In the genomic region with DNA sequence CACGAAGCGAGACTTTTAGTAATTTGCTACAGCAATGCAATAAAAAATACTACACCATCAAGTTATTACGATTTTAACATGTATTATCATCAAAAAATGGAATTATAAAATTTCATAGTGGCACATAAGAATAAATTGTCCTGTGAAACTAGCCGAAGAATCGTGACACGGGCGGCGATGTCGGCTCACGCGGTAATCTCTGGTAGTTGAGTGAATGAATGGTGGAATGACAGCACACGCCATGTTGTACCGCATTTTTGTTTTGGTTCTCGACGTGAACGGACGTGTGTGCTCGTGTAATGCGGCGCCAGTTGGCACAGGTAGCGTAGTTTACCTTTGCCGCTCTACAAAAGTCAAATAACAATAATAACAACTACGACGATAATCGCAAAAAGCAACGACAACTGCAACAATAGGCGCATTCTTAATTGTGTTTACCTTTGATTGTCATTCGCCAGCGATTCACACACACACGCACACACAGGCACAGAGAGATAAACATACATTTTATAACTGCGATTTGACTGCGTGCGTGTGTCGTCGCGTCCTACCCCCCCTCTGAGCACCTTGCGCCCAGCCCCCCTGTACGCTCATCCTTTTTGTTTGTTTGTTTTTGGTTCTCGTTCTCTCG, we compare ENCODE assay signal across 1 fruit fly cellular context.
TF ChIP-seq lines count a peak whose summit lies in the region.

A gene (plus strand): TSS at position 254 of the 631 bp plus-strand sequence.

TF ChIP-seq in whole organism, embryonic, 481 proteins besides CTCF, POLR2A, EP300 and RAD21 (continued from another document):
- TF ChIP-seq HHEX (GFP tag; optimal IDR thresholded peaks at IDR 0.05; lab: Kevin White, UChicago) = peak; percentile 56
- 0 out of 3 replicates have a peak, but pooled peaks have one; percentile 20 for TF ChIP-seq CG2199 (GFP tag; IDR thresholded peaks at IDR 0.05; lab: Robert Waterston, UW)
- TF ChIP-seq Dip2 (GFP tag; IDR thresholded peaks at IDR 0.05; lab: Robert Waterston, UW) = no peak
